Fruit fly (Drosophila melanogaster): ENCODE results near the gene CG5984.

CG5984 gene

dm6 chr3R:27253136-27253920 lies 5.5 kb upstream of the CG5984 start, which contains the start of gene pll (continued):
- TF ChIP-seq oc (tag; optimal IDR thresholded peaks at IDR 0.05) (peak; percentile 69), CG33213 (GFP tag; optimal IDR thresholded peaks at IDR 0.05) (peak; percentile 71), psq (GFP tag; optimal IDR thresholded peaks at IDR 0.05) (peak; percentile 37), Opbp (GFP tag; IDR thresholded peaks at IDR 0.05; ENCODE audit: partially characterized antibody) (peak; percentile 42; the same call in 2 of the 3 replicates), Dp (GFP tag; optimal IDR thresholded peaks at IDR 0.05) (peak; percentile 46), CG31224 (GFP tag; IDR thresholded peaks at IDR 0.05) (peak; percentile 84), CG2120 (GFP tag; optimal IDR thresholded peaks at IDR 0.05) (peak; percentile 92), mam (GFP tag; optimal IDR thresholded peaks at IDR 0.05) (peak; percentile 89), ken (GFP tag; IDR thresholded peaks at IDR 0.05) (peak; percentile 86), CG9932 (GFP tag; IDR thresholded peaks at IDR 0.05) (peak; percentile 93), lbe (GFP tag; optimal IDR thresholded peaks at IDR 0.05) (no peak), CG6689 (GFP tag; IDR thresholded peaks at IDR 0.05) (peak; percentile 88), CG13624 (GFP tag; optimal IDR thresholded peaks at IDR 0.05) (peak; percentile 77), CG11560 (tag; IDR thresholded peaks at IDR 0.05) (peak; percentile 58; the same call in 1 of the 3 replicates), CG5180 (GFP tag; optimal IDR thresholded peaks at IDR 0.05) (no peak), sqz (GFP tag; optimal IDR thresholded peaks at IDR 0.05) (no peak), dimm (GFP tag; IDR thresholded peaks at IDR 0.05) (peak; percentile 62; the same call in 1 of the 2 replicates), Stat92E (GFP tag; optimal IDR thresholded peaks at IDR 0.05) (peak in 1 of 3 experiments; percentile 64), CG7745 (tag; optimal IDR thresholded peaks at IDR 0.05) (no peak), fd64A (GFP tag; optimal IDR thresholded peaks at IDR 0.05) (no peak), CG31388 (GFP tag; optimal IDR thresholded peaks at IDR 0.05) (peak; percentile 44), eve (GFP tag; optimal IDR thresholded peaks at IDR 0.05) (no peak), CG13287 (GFP tag; IDR thresholded peaks at IDR 0.05; ENCODE audit: partially characterized antibody) (peak; percentile 69), eyg (GFP tag; optimal IDR thresholded peaks at IDR 0.05) (peak; percentile 59), HLHmδ (GFP tag; optimal IDR thresholded peaks at IDR 0.05) (no peak), CG13775 (GFP tag; optimal IDR thresholded peaks at IDR 0.05) (peak; percentile 81), CG6175 (GFP tag; IDR thresholded peaks at IDR 0.05) (peak; percentile 72; the same call in 2 of the 3 replicates), Dbx (GFP tag; IDR thresholded peaks at IDR 0.05) (peak; percentile 90), ftz-f1 (GFP tag; optimal IDR thresholded peaks at IDR 0.05) (peak; percentile 40), nerfin-1 (tag; optimal IDR thresholded peaks at IDR 0.05) (peak; percentile 53), CG1024 (GFP tag; IDR thresholded peaks at IDR 0.05) (peak; percentile 84), zfh2 (GFP tag; optimal IDR thresholded peaks at IDR 0.05) (peak; percentile 66), br (optimal IDR thresholded peaks at IDR 0.05) (no peak), pum (GFP tag; optimal IDR thresholded peaks at IDR 0.05) (peak; percentile 58), Asciz (GFP tag; optimal IDR thresholded peaks at IDR 0.05) (peak; percentile 50), Nf-YB (GFP tag; optimal IDR thresholded peaks at IDR 0.05) (peak; percentile 41), bcd (GFP tag; optimal IDR thresholded peaks at IDR 0.05) (peak; percentile 71), zf30C (GFP tag; optimal IDR thresholded peaks at IDR 0.05) (peak; percentile 90), fu2 (GFP tag; optimal IDR thresholded peaks at IDR 0.05) (peak; percentile 49), CG11085 (GFP tag; IDR thresholded peaks at IDR 0.05) (peak; percentile 77; the same call in 1 of the 2 replicates), unpg (GFP tag; optimal IDR thresholded peaks at IDR 0.05) (peak; percentile 84), lab (GFP tag; optimal IDR thresholded peaks at IDR 0.05) (peak; percentile 86), CG16863 (GFP tag; optimal IDR thresholded peaks at IDR 0.05) (peak; percentile 61), CG4730 (GFP tag; IDR thresholded peaks at IDR 0.05) (peak; percentile 84), CG10209 (GFP tag; optimal IDR thresholded peaks at IDR 0.05) (peak; percentile 69), D19A (tag; optimal IDR thresholded peaks at IDR 0.05) (no peak), slbo (GFP tag; IDR thresholded peaks at IDR 0.05) (peak; percentile 96), CG6254 (GFP tag; optimal IDR thresholded peaks at IDR 0.05) (peak; percentile 51), cad (GFP tag; optimal IDR thresholded peaks at IDR 0.05) (no peak)
